Worm (Caenorhabditis elegans) whole organism, L3 larva: ENCODE results near the gene ZC13.2.

ENCODE experiments used
- R02D3.7 ChIP-seq: fragments of 150-350 bp; optimal IDR thresholded peaks from 2 replicates; lab custom pipeline; 2014; ENCODE audit warnings: missing biosample characterization, missing genetic modification characterization
- ZK546.5 ChIP-seq: sonication (generic microtip); optimal IDR thresholded peaks from 2 replicates; lab custom pipeline; 2017; ENCODE audit warnings: missing biosample characterization, missing genetic modification characterization
- ama-1 ChIP-seq: fragments of 150-350 bp; optimal IDR thresholded peaks from 2 replicates; lab custom pipeline; 2018
- ceh-16 ChIP-seq: sonication (generic microtip); optimal IDR thresholded peaks from 2 replicates; lab custom pipeline; 2017; ENCODE audit warnings: missing biosample characterization, missing genetic modification characterization
- ceh-28 ChIP-seq: fragments of 150-350 bp; optimal IDR thresholded peaks from 2 replicates; lab custom pipeline; 2014; ENCODE audit warnings: missing biosample characterization, missing genetic modification reagents, missing genetic modification characterization
- ceh-82 ChIP-seq: fragments of 150-350 bp; optimal IDR thresholded peaks from 2 replicates; lab custom pipeline; 2014; ENCODE audit warnings: missing biosample characterization, missing genetic modification characterization
- daf-12 ChIP-seq: fragments of 150-350 bp; optimal IDR thresholded peaks from 2 replicates; lab custom pipeline; 2014; ENCODE audit warnings: missing biosample characterization, missing genetic modification reagents, missing genetic modification characterization
- elt-2 ChIP-seq: sonication (generic microtip); optimal IDR thresholded peaks from 2 replicates; lab custom pipeline; 2016; ENCODE audit warnings: missing genetic modification reagents, mild to moderate bottlenecking, missing genetic modification characterization, missing compliant biosample characterization
- fkh-10 ChIP-seq: sonication (generic microtip); optimal IDR thresholded peaks from 2 replicates; lab custom pipeline; 2017; ENCODE audit warnings: missing biosample characterization, missing genetic modification reagents, missing genetic modification characterization
- fos-1 ChIP-seq: fragments of 150-350 bp; optimal IDR thresholded peaks from 2 replicates; lab custom pipeline; 2014; ENCODE audit warnings: missing biosample characterization, missing genetic modification characterization
- hmg-11 ChIP-seq: sonication (generic microtip); optimal IDR thresholded peaks from 2 replicates; lab custom pipeline; 2016; ENCODE audit warnings: missing genetic modification characterization, missing compliant biosample characterization
- jun-1 ChIP-seq: fragments of 150-350 bp; optimal IDR thresholded peaks from 2 replicates; lab custom pipeline; 2014; ENCODE audit warnings: missing biosample characterization, missing genetic modification reagents, missing genetic modification characterization
- lin-15B ChIP-seq: fragments of 150-350 bp; optimal IDR thresholded peaks from 2 replicates; lab custom pipeline; 2014; ENCODE audit warnings: missing biosample characterization, missing genetic modification characterization
- lin-39 ChIP-seq: fragments of 150-350 bp; optimal IDR thresholded peaks from 2 replicates; lab custom pipeline; 2018; ENCODE audit warnings: missing biosample characterization, missing genetic modification reagents, missing genetic modification characterization
- lsy-12 ChIP-seq: sonication (generic microtip); optimal IDR thresholded peaks from 2 replicates; lab custom pipeline; 2016; ENCODE audit warnings: mild to moderate bottlenecking, missing genetic modification characterization, missing compliant biosample characterization
- mdl-1 ChIP-seq: fragments of 150-350 bp; optimal IDR thresholded peaks from 2 replicates; lab custom pipeline; 2014; ENCODE audit warnings: missing biosample characterization, missing genetic modification characterization
- nfya-1 ChIP-seq: sonication (generic microtip); optimal IDR thresholded peaks from 2 replicates; lab custom pipeline; 2017; ENCODE audit warnings: missing genetic modification characterization, mild to moderate bottlenecking, missing compliant biosample characterization, antibody characterized with exemption, moderate library complexity; ENCODE audit not compliant: insufficient read depth
- nhr-11 ChIP-seq: fragments of 150-350 bp; optimal IDR thresholded peaks from 2 replicates; lab custom pipeline; 2014; ENCODE audit warnings: missing biosample characterization, missing genetic modification characterization
- nhr-12 ChIP-seq: fragments of 150-350 bp; optimal IDR thresholded peaks from 2 replicates; lab custom pipeline; 2014; ENCODE audit warnings: missing biosample characterization, missing genetic modification characterization
- nhr-23 ChIP-seq: fragments of 150-350 bp; optimal IDR thresholded peaks from 2 replicates; lab custom pipeline; 2014; ENCODE audit warnings: missing biosample characterization, missing genetic modification reagents, missing genetic modification characterization
- nhr-25 ChIP-seq: sonication (generic microtip); optimal IDR thresholded peaks from 2 replicates; lab custom pipeline; 2017; ENCODE audit warnings: missing biosample characterization, missing genetic modification characterization
- nhr-43 ChIP-seq: sonication (generic microtip); optimal IDR thresholded peaks from 2 replicates; lab custom pipeline; 2016; ENCODE audit warnings: mild to moderate bottlenecking, missing genetic modification characterization, missing compliant biosample characterization; ENCODE audit not compliant: poor library complexity, severe bottlenecking
- nhr-67 ChIP-seq: fragments of 150-350 bp; optimal IDR thresholded peaks from 2 replicates; lab custom pipeline; 2014; ENCODE audit warnings: missing biosample characterization, missing genetic modification characterization
- nhr-76 ChIP-seq: fragments of 150-350 bp; sonication (generic microtip); optimal IDR thresholded peaks from 5 replicates; lab custom pipeline; 2014; ENCODE audit warnings: missing biosample characterization, missing genetic modification characterization
- pha-4 ChIP-seq: fragments of 150-350 bp; optimal IDR thresholded peaks from 2 replicates; lab custom pipeline; 2014; ENCODE audit warnings: missing biosample characterization, missing genetic modification reagents, missing genetic modification characterization
- pqm-1 ChIP-seq: fragments of 150-350 bp; optimal IDR thresholded peaks from 2 replicates; lab custom pipeline; 2017; ENCODE audit warnings: missing biosample characterization, missing genetic modification characterization, inconsistent platforms
- skn-1 ChIP-seq: fragments of 150-350 bp; optimal IDR thresholded peaks from 2 replicates; lab custom pipeline; 2014; ENCODE audit warnings: missing biosample characterization, missing genetic modification characterization
- snpc-4 ChIP-seq: fragments of 150-350 bp; optimal IDR thresholded peaks from 2 replicates; lab custom pipeline; 2014; ENCODE audit warnings: missing biosample characterization, missing genetic modification characterization
- tbx-2 ChIP-seq: sonication (generic microtip); optimal IDR thresholded peaks from 2 replicates; lab custom pipeline; 2016; ENCODE audit warnings: mild to moderate bottlenecking, missing genetic modification characterization, missing compliant biosample characterization
- unc-39 ChIP-seq: sonication (generic microtip); optimal IDR thresholded peaks from 4 replicates; lab custom pipeline; 2017; ENCODE audit warnings: missing biosample characterization, missing genetic modification characterization
- unc-62 ChIP-seq: fragments of 150-350 bp; sonication (generic microtip); optimal IDR thresholded peaks from 4 replicates; lab custom pipeline; 2014; ENCODE audit warnings: missing biosample characterization, missing genetic modification reagents, missing genetic modification characterization
- zag-1 ChIP-seq: fragments of 150-350 bp; optimal IDR thresholded peaks from 2 replicates; lab custom pipeline; 2014; ENCODE audit warnings: missing biosample characterization, missing genetic modification characterization
- ztf-11 ChIP-seq: fragments of 150-350 bp; optimal IDR thresholded peaks from 2 replicates; lab custom pipeline; 2014; ENCODE audit warnings: missing biosample characterization, missing genetic modification characterization
- ztf-4 ChIP-seq: fragments of 150-350 bp; optimal IDR thresholded peaks from 2 replicates; lab custom pipeline; 2014; ENCODE audit warnings: missing biosample characterization, missing genetic modification characterization

ZC13.2 gene

ce11 chrX:915510-915909 lies 35.0 kb downstream of the ZC13.2 start, which contains the start of gene sel-12:
Gene sel-12 (plus strand): TSS chrX:915867.
- TF ChIP-seq skn-1 (tag; lab: Kevin White, UChicago) = peak; percentile 48
- no peak for TF ChIP-seq fkh-10 (GFP tag; lab: Kevin White, UChicago)
- peak; percentile 34 for TF ChIP-seq nfya-1 (tag; lab: Kevin White, UChicago)
- no peak for TF ChIP-seq daf-12 (tag; lab: Kevin White, UChicago)
- TF ChIP-seq hmg-11 (tag; lab: Kevin White, UChicago) = peak; percentile 17

- no peak for TF ChIP-seq mdl-1 (tag; lab: Kevin White, UChicago)
- TF ChIP-seq ztf-4 (tag; lab: Kevin White, UChicago) = no peak
- TF ChIP-seq elt-2 = no peak
- no peak for TF ChIP-seq fos-1
- TF ChIP-seq snpc-4 (tag; lab: Kevin White, UChicago) = no peak
- TF ChIP-seq daf-12 (tag; lab: Kevin White, UChicago) = no peak
- no peak for TF ChIP-seq ceh-28
- no peak for TF ChIP-seq ceh-16
- TF ChIP-seq R02D3.7 (tag; lab: Kevin White, UChicago) = no peak
- no peak for TF ChIP-seq ceh-82 (tag; lab: Kevin White, UChicago)
- no peak for TF ChIP-seq zag-1 (tag; lab: Kevin White, UChicago)
- TF ChIP-seq nhr-11 (tag; lab: Kevin White, UChicago) = no peak
- no peak for TF ChIP-seq pha-4
- TF ChIP-seq nhr-25 (tag; lab: Kevin White, UChicago) = no peak
- TF ChIP-seq nhr-76 (tag; lab: Kevin White, UChicago) = no peak
- no peak for TF ChIP-seq ZK546.5 (tag; lab: Kevin White, UChicago)
- TF ChIP-seq tbx-2 (tag; lab: Kevin White, UChicago) = no peak
- no peak for TF ChIP-seq ztf-11 (tag; lab: Kevin White, UChicago)
- no peak for TF ChIP-seq lsy-12 (tag; lab: Kevin White, UChicago)
These were observed 37.6 kb downstream of the ZC13.2 start, which contains the start of gene F35H12.5 for ce11 chrX:918097-918496. Gene F35H12.5 (plus strand): TSS chrX:918397.

- TF ChIP-seq snpc-4 (tag; lab: Kevin White, UChicago) = peak; percentile 64
- no peak for TF ChIP-seq nhr-76 (tag; lab: Kevin White, UChicago)
- TF ChIP-seq skn-1 (tag; lab: Kevin White, UChicago) = peak; percentile 66
- no peak for TF ChIP-seq nhr-11 (tag; lab: Kevin White, UChicago)
- peak; percentile 61 for TF ChIP-seq nhr-25 (tag; lab: Kevin White, UChicago)
- TF ChIP-seq ama-1 (lab: Kevin White, UChicago) = peak; percentile 21
- no peak for TF ChIP-seq nhr-12 (tag; lab: Kevin White, UChicago)
- TF ChIP-seq zag-1 (tag; lab: Kevin White, UChicago) = no peak
- TF ChIP-seq unc-39 (tag; lab: Kevin White, UChicago) = no peak
- TF ChIP-seq nfya-1 (tag; lab: Kevin White, UChicago) = peak; percentile 63
- TF ChIP-seq jun-1 = peak; percentile 0
- TF ChIP-seq elt-2 = peak; percentile 50
- peak; percentile 95 for TF ChIP-seq pha-4
- peak; percentile 74 for TF ChIP-seq pqm-1
- TF ChIP-seq ZK546.5 (tag; lab: Kevin White, UChicago) = no peak
- TF ChIP-seq lin-39 (tag; lab: Kevin White, UChicago) = peak; percentile 41
- no peak for TF ChIP-seq unc-62
- TF ChIP-seq lin-15B = peak; percentile 66
- peak; percentile 42 for TF ChIP-seq hmg-11 (tag; lab: Kevin White, UChicago)
- peak; percentile 62 for TF ChIP-seq nhr-23 (tag; lab: Kevin White, UChicago)
These were observed 44.1 kb downstream of the ZC13.2 start, which contains the start of the genes pifk-1 and tbc-11 for ce11 chrX:924495-925008. Gene pifk-1 (minus strand): TSS chrX:924511. Gene tbc-11 (plus strand): TSS chrX:924958.

ce11 chrX:926125-926524 lies 45.7 kb downstream of the ZC13.2 start:
- TF ChIP-seq ama-1 (lab: Kevin White, UChicago) (no peak), nhr-43 (tag; lab: Kevin White, UChicago) (no peak), ztf-4 (tag; lab: Kevin White, UChicago) (no peak), snpc-4 (tag; lab: Kevin White, UChicago) (no peak), nhr-67 (tag; lab: Kevin White, UChicago) (no peak), nhr-23 (tag; lab: Kevin White, UChicago) (no peak), lsy-12 (tag; lab: Kevin White, UChicago) (no peak), fkh-10 (GFP tag; lab: Kevin White, UChicago) (no peak)
